Worm (Caenorhabditis elegans) whole organism, L1 larva: ENCODE data around the gene F10G7.12.

ENCODE experiments used
- F16B12.6 ChIP-seq: fragments of 150-350 bp; optimal IDR thresholded peaks from 2 replicates; lab custom pipeline; 2014; ENCODE audit warnings: missing biosample characterization, missing genetic modification characterization
- ama-1 ChIP-seq: fragments of 150-350 bp; optimal IDR thresholded peaks from 2 replicates; lab custom pipeline; 2014
- blmp-1 ChIP-seq: fragments of 150-350 bp; optimal IDR thresholded peaks from 2 replicates; lab custom pipeline; 2014; ENCODE audit warnings: missing biosample characterization, missing genetic modification characterization
- ceh-63 ChIP-seq: fragments of 200-800 bp; sonication (Bioruptor generic); optimal IDR thresholded peaks from 2 replicates; lab custom pipeline; 2018; ENCODE audit warnings: mild to moderate bottlenecking, missing genetic modification characterization, missing compliant biosample characterization
- ceh-82 ChIP-seq, 3 experiments: fragments of 150-350 bp in 1 of 3; sonication (generic microtip) in 2 of 3; optimal IDR thresholded peaks; 2 replicates each; lab custom pipeline; 2014 to 2017; ENCODE audit warnings: missing biosample characterization in 3 of 3, missing genetic modification characterization in 3 of 3
- fkh-4 ChIP-seq: sonication (generic microtip); optimal IDR thresholded peaks from 2 replicates; lab custom pipeline; 2016; ENCODE audit warnings: missing compliant biosample characterization, missing genetic modification characterization, borderline replicate concordance
- lin-13 ChIP-seq: fragments of 150-350 bp; optimal IDR thresholded peaks from 2 replicates; lab custom pipeline; 2014; ENCODE audit warnings: missing biosample characterization, missing genetic modification reagents, missing genetic modification characterization
- lsy-2 ChIP-seq, 2 experiments: fragments of 150-350 bp; optimal IDR thresholded peaks; 2 replicates each; lab custom pipeline; 2014; ENCODE audit warnings: missing biosample characterization in 2 of 2, missing genetic modification characterization in 2 of 2
- mep-1 ChIP-seq: fragments of 150-350 bp; optimal IDR thresholded peaks from 2 replicates; lab custom pipeline; 2014; ENCODE audit warnings: missing biosample characterization, missing genetic modification characterization
- nhr-12 ChIP-seq: sonication (generic microtip); optimal IDR thresholded peaks from 2 replicates; lab custom pipeline; 2017; ENCODE audit warnings: missing biosample characterization, missing genetic modification characterization
- nhr-76 ChIP-seq: sonication (generic microtip); optimal IDR thresholded peaks from 2 replicates; lab custom pipeline; 2017; ENCODE audit warnings: missing biosample characterization, missing genetic modification characterization
- unc-130 ChIP-seq: fragments of 150-350 bp; optimal IDR thresholded peaks from 2 replicates; lab custom pipeline; 2017; ENCODE audit warnings: missing biosample characterization, missing genetic modification characterization, inconsistent platforms
- unc-62 ChIP-seq: fragments of 150-350 bp; optimal IDR thresholded peaks from 2 replicates; lab custom pipeline; 2014; ENCODE audit warnings: missing biosample characterization, missing genetic modification reagents, missing genetic modification characterization
- zag-1 ChIP-seq: fragments of 150-350 bp; optimal IDR thresholded peaks from 2 replicates; lab custom pipeline; 2014; ENCODE audit warnings: missing biosample characterization, missing genetic modification characterization

DNA sequence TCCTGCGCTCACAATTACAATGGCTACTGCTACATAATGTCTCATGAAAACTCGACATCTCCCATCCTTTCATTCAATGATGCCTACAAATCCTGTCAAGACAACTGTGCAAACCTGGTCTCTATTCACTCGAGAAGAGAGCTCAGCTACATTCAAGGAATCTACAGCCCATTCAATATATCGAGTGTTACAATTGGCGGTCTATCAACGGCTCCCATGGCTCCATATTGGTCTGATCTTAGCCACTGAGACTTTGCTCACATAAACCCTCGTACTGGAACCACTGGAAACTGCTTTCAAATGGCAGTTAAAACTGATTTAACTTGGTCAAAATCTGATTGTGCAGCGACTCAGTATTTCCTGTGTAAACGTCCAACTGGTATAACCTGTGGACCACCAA lies 14.1 kb upstream of the F10G7.12 start, which contains the start of gene T05A7.3:
- TF ChIP-seq lsy-2 (tag; optimal IDR thresholded peaks at IDR 0.05; lab: Kevin White, UChicago) = no peak
- no peak for TF ChIP-seq zag-1
- TF ChIP-seq blmp-1 = no peak
- no peak for TF ChIP-seq fkh-4 (tag; lab: Kevin White, UChicago)
- no peak for TF ChIP-seq nhr-12 (tag; lab: Kevin White, UChicago)
- TF ChIP-seq unc-130 (tag; lab: Kevin White, UChicago) = no peak
- no peak for TF ChIP-seq unc-62 (GFP tag; lab: Kevin White, UChicago)
- no peak for TF ChIP-seq nhr-76 (tag; lab: Kevin White, UChicago)
- no peak for TF ChIP-seq lin-13
- no peak for TF ChIP-seq ama-1 (lab: Kevin White, UChicago)
- TF ChIP-seq ceh-82 (tag; optimal IDR thresholded peaks at IDR 0.05; lab: Kevin White, UChicago) = no peak
- no peak for TF ChIP-seq mep-1 (tag; lab: Kevin White, UChicago)
- no peak for TF ChIP-seq F16B12.6
- no peak for TF ChIP-seq ceh-63
